Worm (Caenorhabditis elegans): ENCODE measurements around the gene H12I13.6.

- TF ChIP-seq elt-3 (tag; optimal IDR thresholded peaks at IDR 0.05): no peak
- TF ChIP-seq snpc-4 (tag; optimal IDR thresholded peaks at IDR 0.05): no peak
- TF ChIP-seq blmp-1 (tag; optimal IDR thresholded peaks at IDR 0.05): no peak
- no peak for TF ChIP-seq nhr-12 (tag; optimal IDR thresholded peaks at IDR 0.05)
- TF ChIP-seq nhr-28 (tag; optimal IDR thresholded peaks at IDR 0.05): no peak
- no peak for TF ChIP-seq flh-1 (GFP tag; optimal IDR thresholded peaks at IDR 0.05)
Observed at ce11 chrII:6101475-6101874, 23.8 kb downstream of the H12I13.6 start.
